Fruit fly (Drosophila melanogaster) whole organism, embryonic: ENCODE measurements around the gene Tsp29Fa.

Experiments used
- Ada2b ChIP-seq: fragments of 200-800 bp; sonication (Bioruptor generic); IDR thresholded peaks from 2 replicates; pipeline ENCODE4 v1.3.6; 2022; ENCODE audit warnings: missing biosample characterization, missing genetic modification characterization
- CG1024 ChIP-seq: fragments of 200-800 bp; sonication (Bioruptor generic); IDR thresholded peaks from 2 replicates; pipeline ENCODE4 v1.3.6; 2022; ENCODE audit warnings: missing biosample characterization, missing genetic modification characterization
- CG10959 ChIP-seq: fragments of 200-800 bp; sonication (Bioruptor generic); IDR thresholded peaks from 2 replicates; pipeline ENCODE4 v1.3.6; 2022; ENCODE audit warnings: missing biosample characterization, missing genetic modification characterization
- CG11456 ChIP-seq: fragments of 200-800 bp; sonication (Bioruptor generic); IDR thresholded peaks from 3 replicates; pipeline ENCODE4 v1.3.6; 2022; ENCODE audit warnings: missing biosample characterization, missing genetic modification characterization
- CG12391 ChIP-seq: fragments of 200-800 bp; sonication (Bioruptor generic); optimal IDR thresholded peaks from 3 replicates; lab custom pipeline; 2018; ENCODE audit warnings: missing biosample characterization, mild to moderate bottlenecking, missing genetic modification characterization, moderate library complexity
- CG12942 ChIP-seq: fragments of 200-800 bp; sonication (Bioruptor generic); optimal IDR thresholded peaks from 3 replicates; lab custom pipeline; 2016; ENCODE audit warnings: missing biosample characterization, missing genetic modification characterization
- CG14441 ChIP-seq: fragments of 200-800 bp; sonication (Bioruptor generic); IDR thresholded peaks from 2 replicates; pipeline ENCODE4 v1.3.6; 2022; ENCODE audit warnings: missing biosample characterization, missing genetic modification characterization
- CG16863 ChIP-seq: fragments of 200-800 bp; sonication (Bioruptor generic); optimal IDR thresholded peaks from 3 replicates; lab custom pipeline; 2016; ENCODE audit warnings: missing biosample characterization, missing genetic modification characterization
- CG17829 ChIP-seq: fragments of 200-800 bp; optimal IDR thresholded peaks from 2 replicates; lab custom pipeline; 2019; ENCODE audit warnings: missing biosample characterization, mild to moderate bottlenecking, missing genetic modification characterization, moderate library complexity
- CG31441 ChIP-seq: fragments of 200-800 bp; sonication (Bioruptor generic); IDR thresholded peaks from 2 replicates; pipeline ENCODE4 v1.3.6; 2022; ENCODE audit warnings: missing biosample characterization, missing genetic modification characterization
- CG3407 ChIP-seq: fragments of 200-800 bp; sonication (Bioruptor generic); optimal IDR thresholded peaks from 2 replicates; lab custom pipeline; 2018; ENCODE audit warnings: missing biosample characterization, mild to moderate bottlenecking, missing genetic modification characterization
- CG4282 ChIP-seq: fragments of 200-800 bp; sonication (Bioruptor generic); optimal IDR thresholded peaks from 2 replicates; lab custom pipeline; 2016; ENCODE audit warnings: missing biosample characterization, missing genetic modification characterization
- CG43689 ChIP-seq: fragments of 200-800 bp; sonication (Bioruptor generic); IDR thresholded peaks from 2 replicates; pipeline ENCODE4 v1.3.6; 2022; ENCODE audit warnings: missing biosample characterization, missing genetic modification characterization
- CG6654 ChIP-seq: fragments of 200-800 bp; sonication (Bioruptor generic); optimal IDR thresholded peaks from 2 replicates; lab custom pipeline; 2017; ENCODE audit warnings: missing biosample characterization, mild to moderate bottlenecking, missing genetic modification characterization
- CG7271 ChIP-seq: fragments of 200-800 bp; sonication (Bioruptor generic); optimal IDR thresholded peaks from 2 replicates; lab custom pipeline; 2018; ENCODE audit warnings: missing biosample characterization, mild to moderate bottlenecking, missing genetic modification characterization, moderate library complexity
- CG7786 ChIP-seq: fragments of 200-800 bp; sonication (Bioruptor generic); optimal IDR thresholded peaks from 2 replicates; lab custom pipeline; 2016; ENCODE audit warnings: missing biosample characterization, missing genetic modification characterization
- CG8944 ChIP-seq: fragments of 200-800 bp; sonication (Bioruptor generic); optimal IDR thresholded peaks from 3 replicates; lab custom pipeline; 2016; ENCODE audit warnings: missing biosample characterization, missing genetic modification characterization
- CTCF ChIP-seq: fragments of 200-800 bp; sonication (Bioruptor generic); optimal IDR thresholded peaks from 2 replicates; lab custom pipeline; 2017; ENCODE audit warnings: missing biosample characterization, mild to moderate bottlenecking, missing genetic modification characterization, moderate library complexity
- Camta ChIP-seq: fragments of 200-800 bp; sonication (Bioruptor generic); optimal IDR thresholded peaks from 2 replicates; lab custom pipeline; 2016; ENCODE audit warnings: missing biosample characterization, missing genetic modification characterization
- Dbx ChIP-seq: fragments of 200-800 bp; sonication (Bioruptor generic); IDR thresholded peaks from 3 replicates; pipeline ENCODE4 v1.3.6; 2022; ENCODE audit warnings: missing biosample characterization, missing genetic modification characterization
- Dref ChIP-seq: fragments of 200-800 bp; sonication (Bioruptor generic); IDR thresholded peaks from 2 replicates; pipeline ENCODE4 v1.3.6; 2022; ENCODE audit warnings: missing biosample characterization, missing genetic modification characterization
- HHEX ChIP-seq: fragments of 200-800 bp; sonication (Bioruptor generic); optimal IDR thresholded peaks from 3 replicates; lab custom pipeline; 2017; ENCODE audit warnings: missing biosample characterization, mild to moderate bottlenecking, missing genetic modification characterization, missing genetic modification reagents
- HLH54F ChIP-seq: fragments of 200-800 bp; sonication (Bioruptor generic); optimal IDR thresholded peaks from 3 replicates; lab custom pipeline; 2016; ENCODE audit warnings: missing biosample characterization, missing genetic modification characterization
- Hsf ChIP-seq: fragments of 200-800 bp; sonication (Bioruptor generic); optimal IDR thresholded peaks from 3 replicates; lab custom pipeline; 2016; ENCODE audit warnings: missing biosample characterization, missing genetic modification characterization
- MTF-1 ChIP-seq: fragments of 200-800 bp; sonication (Bioruptor generic); optimal IDR thresholded peaks from 2 replicates; lab custom pipeline; 2018; ENCODE audit warnings: missing biosample characterization, mild to moderate bottlenecking, missing genetic modification characterization, borderline replicate concordance
- Meics ChIP-seq: fragments of 200-800 bp; sonication (Bioruptor generic); optimal IDR thresholded peaks from 2 replicates; lab custom pipeline; 2017; ENCODE audit warnings: missing biosample characterization, mild to moderate bottlenecking, missing genetic modification characterization
- NFAT ChIP-seq: fragments of 200-800 bp; sonication (Bioruptor generic); IDR thresholded peaks from 2 replicates; pipeline ENCODE4 v1.3.6; 2022; ENCODE audit warnings: missing biosample characterization, missing genetic modification characterization
- Rx ChIP-seq: fragments of 200-800 bp; sonication (Bioruptor generic); IDR thresholded peaks from 2 replicates; pipeline ENCODE4 v1.3.6; 2022; ENCODE audit warnings: missing biosample characterization, missing genetic modification characterization
- Sry-δ ChIP-seq: fragments of 200-800 bp; sonication (Bioruptor generic); optimal IDR thresholded peaks from 2 replicates; lab custom pipeline; 2016; ENCODE audit warnings: missing biosample characterization, missing genetic modification characterization
- ac ChIP-seq: fragments of 200-800 bp; sonication (Bioruptor generic); optimal IDR thresholded peaks from 3 replicates; lab custom pipeline; 2017; ENCODE audit warnings: missing biosample characterization, mild to moderate bottlenecking, missing genetic modification characterization
- amos ChIP-seq: fragments of 200-800 bp; sonication (Bioruptor generic); IDR thresholded peaks from 2 replicates; pipeline ENCODE4 v1.3.6; 2022; ENCODE audit warnings: missing biosample characterization, missing genetic modification characterization; ENCODE audit not compliant: partially characterized antibody
- ase ChIP-seq: fragments of 200-800 bp; sonication (Bioruptor generic); IDR thresholded peaks from 3 replicates; pipeline ENCODE4 v1.3.6; 2022; ENCODE audit warnings: missing biosample characterization, missing genetic modification characterization
- br ChIP-seq: fragments of >200 bp; optimal IDR thresholded peaks from 2 replicates; lab custom pipeline; 2017
- chinmo ChIP-seq: fragments of 200-800 bp; sonication (Bioruptor generic); IDR thresholded peaks from 4 replicates; pipeline ENCODE4 v1.3.6; 2022; ENCODE audit warnings: missing biosample characterization, missing genetic modification characterization; ENCODE audit not compliant: partially characterized antibody
- eyg ChIP-seq: fragments of 200-800 bp; sonication (Bioruptor generic); optimal IDR thresholded peaks from 3 replicates; lab custom pipeline; 2016; ENCODE audit warnings: missing biosample characterization, missing genetic modification characterization
- fd102C ChIP-seq: fragments of 200-800 bp; sonication (Bioruptor generic); optimal IDR thresholded peaks from 2 replicates; lab custom pipeline; 2018; ENCODE audit warnings: missing biosample characterization, mild to moderate bottlenecking, missing genetic modification characterization, moderate library complexity
- fd96Cb ChIP-seq: fragments of 200-800 bp; sonication (Bioruptor generic); optimal IDR thresholded peaks from 2 replicates; lab custom pipeline; 2018; ENCODE audit warnings: missing biosample characterization, mild to moderate bottlenecking, missing genetic modification characterization, moderate library complexity
- grau ChIP-seq: fragments of 200-800 bp; optimal IDR thresholded peaks from 3 replicates; lab custom pipeline; 2019; ENCODE audit warnings: missing biosample characterization, mild to moderate bottlenecking, missing genetic modification characterization, moderate library complexity
- jumu ChIP-seq: fragments of 200-800 bp; sonication (Bioruptor generic); optimal IDR thresholded peaks from 3 replicates; lab custom pipeline; 2016; ENCODE audit warnings: missing biosample characterization, missing genetic modification characterization
- klu ChIP-seq: fragments of 200-800 bp; sonication (Bioruptor generic); IDR thresholded peaks from 2 replicates; pipeline ENCODE4 v1.3.6; 2022; ENCODE audit warnings: missing biosample characterization, missing genetic modification characterization
- knrl ChIP-seq: fragments of 200-800 bp; sonication (Bioruptor generic); IDR thresholded peaks from 3 replicates; pipeline ENCODE4 v1.3.6; 2022; ENCODE audit warnings: missing biosample characterization, missing genetic modification characterization; ENCODE audit not compliant: partially characterized antibody
- lmd ChIP-seq: fragments of 200-800 bp; sonication (Bioruptor generic); IDR thresholded peaks from 2 replicates; pipeline ENCODE4 v1.3.6; 2022; ENCODE audit warnings: missing biosample characterization, missing genetic modification characterization
- mld ChIP-seq: fragments of 200-800 bp; sonication (Bioruptor generic); IDR thresholded peaks from 3 replicates; pipeline ENCODE4 v1.3.6; 2022; ENCODE audit warnings: missing biosample characterization, missing genetic modification characterization; ENCODE audit not compliant: partially characterized antibody
- nau ChIP-seq: fragments of 200-800 bp; sonication (Bioruptor generic); optimal IDR thresholded peaks from 3 replicates; lab custom pipeline; 2017; ENCODE audit warnings: missing biosample characterization, mild to moderate bottlenecking, missing genetic modification characterization, missing genetic modification reagents
- ro ChIP-seq: fragments of 200-800 bp; sonication (Bioruptor generic); IDR thresholded peaks from 2 replicates; pipeline ENCODE4 v1.3.6; 2022; ENCODE audit warnings: missing biosample characterization, missing genetic modification characterization
- sc ChIP-seq, 3 experiments: fragments of >200 bp in 2 of 3; fragments of 200-800 bp in 1 of 3; sonication (Bioruptor generic) in 1 of 3; optimal IDR thresholded peaks; 2 replicates in 2 of 3; 3 replicates in 1 of 3; lab custom pipeline; 2017; ENCODE audit warnings: mild to moderate bottlenecking in 1 of 3, missing biosample characterization in 1 of 3, missing genetic modification characterization in 1 of 3, missing genetic modification reagents in 1 of 3
- sd ChIP-seq: fragments of 200-800 bp; sonication (Bioruptor generic); optimal IDR thresholded peaks from 3 replicates; lab custom pipeline; 2018; ENCODE audit warnings: missing biosample characterization, mild to moderate bottlenecking, missing genetic modification characterization, moderate library complexity
- tin ChIP-seq: fragments of 200-800 bp; sonication (Bioruptor generic); optimal IDR thresholded peaks from 3 replicates; lab custom pipeline; 2016; ENCODE audit warnings: missing biosample characterization, missing genetic modification characterization
- tio ChIP-seq: fragments of 200-800 bp; sonication (Bioruptor generic); optimal IDR thresholded peaks from 2 replicates; lab custom pipeline; 2017; ENCODE audit warnings: missing biosample characterization, missing genetic modification characterization, inconsistent platforms
- twi ChIP-seq: fragments of 200-800 bp; optimal IDR thresholded peaks from 2 replicates; lab custom pipeline; 2019; ENCODE audit warnings: missing biosample characterization, mild to moderate bottlenecking, missing genetic modification characterization, moderate library complexity
- vfl ChIP-seq: fragments of 200-800 bp; sonication (Bioruptor generic); optimal IDR thresholded peaks from 2 replicates; lab custom pipeline; 2016; ENCODE audit warnings: missing biosample characterization, missing genetic modification characterization
- wor ChIP-seq: fragments of 200-800 bp; sonication (Bioruptor generic); IDR thresholded peaks from 2 replicates; pipeline ENCODE4 v1.3.6; 2022; ENCODE audit warnings: missing biosample characterization, missing genetic modification characterization

Tsp29Fa gene

dm6 chr2L:8937837-8938413 is 4.2 kb downstream of the Tsp29Fa start (continued):
- TF ChIP-seq Dref (no peak), CG1024 (GFP tag; lab: Robert Waterston, UW) (no peak), Sry-δ (GFP tag; lab: Kevin White, UChicago) (no peak), CG43689 (no peak), MTF-1 (GFP tag; lab: Kevin White, UChicago) (peak; percentile 53), Meics (no peak), amos (no peak), Dbx (GFP tag; lab: Robert Waterston, UW) (no peak), CG3407 (no peak), mld (GFP tag; lab: Robert Waterston, UW) (no peak), fd102C (GFP tag; lab: Kevin White, UChicago) (no peak), CG12391 (no peak), CG7786 (GFP tag; lab: Kevin White, UChicago) (no peak), lmd (no peak), ro (GFP tag; lab: Robert Waterston, UW) (no peak), HHEX (GFP tag; lab: Kevin White, UChicago) (no peak), jumu (GFP tag; lab: Kevin White, UChicago) (no peak), ac (no peak), grau (tag; lab: Kevin White, UChicago) (peak; percentile 1), sd (peak; percentile 22), Ada2b (GFP tag; lab: Robert Waterston, UW) (no peak), klu (no peak), Camta (GFP tag; lab: Kevin White, UChicago) (no peak), CG10959 (GFP tag; lab: Robert Waterston, UW) (no peak), CG31441 (GFP tag; lab: Robert Waterston, UW) (no peak), fd96Cb (tag; lab: Kevin White, UChicago) (no peak), CG16863 (GFP tag; lab: Kevin White, UChicago) (no peak), sc (optimal IDR thresholded peaks at IDR 0.05; lab: Kevin White, UChicago) (no peak), sc (GFP tag; optimal IDR thresholded peaks at IDR 0.05; lab: Kevin White, UChicago) (no peak), br (no peak), CTCF (GFP tag; lab: Kevin White, UChicago) (no peak), chinmo (GFP tag; lab: Robert Waterston, UW) (no peak), CG17829 (tag; lab: Kevin White, UChicago) (no peak), CG4282 (GFP tag; lab: Kevin White, UChicago) (no peak), tio (GFP tag; lab: Kevin White, UChicago) (no peak), vfl (GFP tag; lab: Kevin White, UChicago) (no peak), eyg (GFP tag; lab: Kevin White, UChicago) (no peak), nau (GFP tag; lab: Kevin White, UChicago) (peak; percentile 32), twi (tag; lab: Kevin White, UChicago) (no peak), CG12942 (no peak), CG8944 (no peak), knrl (GFP tag; lab: Robert Waterston, UW) (no peak), HLH54F (no peak), Rx (GFP tag; lab: Robert Waterston, UW) (no peak), CG14441 (no peak), ase (GFP tag; lab: Robert Waterston, UW) (no peak), tin (GFP tag; lab: Kevin White, UChicago) (no peak), CG7271 (tag; lab: Kevin White, UChicago) (no peak), NFAT (GFP tag; lab: Robert Waterston, UW) (no peak), wor (GFP tag; lab: Robert Waterston, UW) (no peak), CG11456 (GFP tag; lab: Robert Waterston, UW) (no peak), CG6654 (GFP tag; lab: Kevin White, UChicago) (no peak), Hsf (GFP tag; lab: Kevin White, UChicago) (no peak)
